Fruit fly (Drosophila melanogaster): ENCODE data around the gene Prosbeta3.

Prosbeta3 gene

DNA sequence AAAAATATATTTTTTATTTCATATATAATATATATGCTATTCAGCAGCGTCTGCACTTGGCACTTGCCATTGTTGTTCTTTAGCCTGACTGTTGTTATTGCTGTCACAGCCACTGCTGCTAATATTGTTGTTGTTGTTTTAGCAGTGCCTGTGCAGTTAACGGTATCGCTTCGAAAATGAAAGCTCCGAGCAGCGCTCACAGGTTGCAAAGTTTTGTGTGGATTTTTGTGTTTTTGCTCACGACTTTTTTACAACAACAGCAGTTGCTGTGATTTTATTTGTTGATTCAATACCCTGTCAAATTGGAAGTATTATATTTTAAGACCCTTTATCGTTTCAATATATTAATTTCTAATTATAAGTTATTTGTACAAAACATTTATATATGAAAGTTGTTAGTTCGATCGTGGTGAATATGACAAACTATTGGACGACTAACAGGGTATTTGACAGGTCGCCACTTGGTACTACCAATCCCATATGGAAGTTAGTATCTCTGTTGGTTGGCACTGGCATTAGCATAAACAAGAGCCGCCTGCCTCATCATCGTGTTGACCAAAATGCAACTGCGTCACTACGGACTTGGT, 42.2 kb downstream of the Prosbeta3 start (continued):
- TF ChIP-seq inv (GFP tag; IDR thresholded peaks at IDR 0.05; ENCODE audit: partially characterized antibody) (no peak), tna (GFP tag; IDR thresholded peaks at IDR 0.05; ENCODE audit: partially characterized antibody) (no peak), CG12236 (GFP tag; optimal IDR thresholded peaks at IDR 0.05) (no peak), ttk (GFP tag; IDR thresholded peaks at IDR 0.05) (peak; percentile 61), CG43689 (GFP tag; IDR thresholded peaks at IDR 0.05) (no peak), CG31441 (GFP tag; IDR thresholded peaks at IDR 0.05) (peak; percentile 73), CG3847 (GFP tag; IDR thresholded peaks at IDR 0.05) (no peak), CG7963 (GFP tag; IDR thresholded peaks at IDR 0.05; ENCODE audit: partially characterized antibody) (no peak), ken (GFP tag; IDR thresholded peaks at IDR 0.05) (peak; percentile 68; the same call in 2 of the 3 replicates), CG17385 (GFP tag; optimal IDR thresholded peaks at IDR 0.05) (peak; percentile 39), gcm (GFP tag; optimal IDR thresholded peaks at IDR 0.05) (no peak), repo (GFP tag; optimal IDR thresholded peaks at IDR 0.05) (no peak), mirr (GFP tag; optimal IDR thresholded peaks at IDR 0.05) (no peak), CG1603 (tag; optimal IDR thresholded peaks at IDR 0.05) (peak; percentile 64), row (GFP tag; IDR thresholded peaks at IDR 0.05) (peak; percentile 51; the same call in 2 of the 3 replicates), CG14710 (tag; optimal IDR thresholded peaks at IDR 0.05) (no peak), pros (GFP tag; optimal IDR thresholded peaks at IDR 0.05) (no peak), crol (GFP tag; IDR thresholded peaks at IDR 0.05) (peak; percentile 31; the same call in 1 of the 2 replicates), Max (GFP tag; optimal IDR thresholded peaks at IDR 0.05) (no peak), phol (tag; optimal IDR thresholded peaks at IDR 0.05) (peak; percentile 47), vfl (GFP tag; optimal IDR thresholded peaks at IDR 0.05) (no peak), tap (tag; optimal IDR thresholded peaks at IDR 0.05) (peak; percentile 7), grn (GFP tag; optimal IDR thresholded peaks at IDR 0.05) (no peak), CG12219 (GFP tag; optimal IDR thresholded peaks at IDR 0.05) (no peak), CG8765 (GFP tag; IDR thresholded peaks at IDR 0.05) (no peak), CG7271 (tag; optimal IDR thresholded peaks at IDR 0.05) (no peak), slbo (GFP tag; IDR thresholded peaks at IDR 0.05) (no peak), p53 (GFP tag; optimal IDR thresholded peaks at IDR 0.05) (no peak), Xrp1 (GFP tag; IDR thresholded peaks at IDR 0.05) (peak; percentile 62), Nf-YB (GFP tag; optimal IDR thresholded peaks at IDR 0.05) (no peak), unpg (GFP tag; optimal IDR thresholded peaks at IDR 0.05) (peak; percentile 58), CG12391 (tag; optimal IDR thresholded peaks at IDR 0.05) (peak; percentile 53), chif (GFP tag; optimal IDR thresholded peaks at IDR 0.05) (no peak), NFAT (GFP tag; IDR thresholded peaks at IDR 0.05) (no peak), CG17328 (GFP tag; IDR thresholded peaks at IDR 0.05) (peak; percentile 55; the same call in 1 of the 2 replicates), Antp (GFP tag; optimal IDR thresholded peaks at IDR 0.05) (no peak), CG17802 (tag; optimal IDR thresholded peaks at IDR 0.05) (no peak), Mrtf (GFP tag; IDR thresholded peaks at IDR 0.05) (no peak), lola (GFP tag; optimal IDR thresholded peaks at IDR 0.05) (no peak), CG2889 (GFP tag; IDR thresholded peaks at IDR 0.05) (no peak), zfh2 (GFP tag; optimal IDR thresholded peaks at IDR 0.05) (no peak), CG3407 (GFP tag; optimal IDR thresholded peaks at IDR 0.05) (no peak), usp (GFP tag; optimal IDR thresholded peaks at IDR 0.05) (no peak), sug (tag; optimal IDR thresholded peaks at IDR 0.05) (no peak), PHDP (tag; optimal IDR thresholded peaks at IDR 0.05) (peak; percentile 39), tup (GFP tag; optimal IDR thresholded peaks at IDR 0.05) (no peak), psq (GFP tag; optimal IDR thresholded peaks at IDR 0.05) (no peak), ci (GFP tag; IDR thresholded peaks at IDR 0.05) (peak; percentile 85), CG12769 (tag; optimal IDR thresholded peaks at IDR 0.05) (no peak), CG6254 (GFP tag; optimal IDR thresholded peaks at IDR 0.05) (no peak), Sry-δ (GFP tag; optimal IDR thresholded peaks at IDR 0.05) (no peak)

All from whole organism, embryonic.